Worm (Caenorhabditis elegans) whole organism, late embryonic: ENCODE results near the gene sre-2.

Source experiments
- ahr-1 ChIP-seq: sonication (generic microtip); optimal IDR thresholded peaks from 2 replicates; lab custom pipeline; 2016; ENCODE audit warnings: missing genetic modification characterization, missing compliant biosample characterization
- ceh-31 ChIP-seq: sonication (generic microtip); optimal IDR thresholded peaks from 2 replicates; lab custom pipeline; 2016; ENCODE audit warnings: missing genetic modification characterization, missing compliant biosample characterization
- hlh-30 ChIP-seq: sonication (generic microtip); optimal IDR thresholded peaks from 2 replicates; lab custom pipeline; 2017; ENCODE audit warnings: antibody characterized with exemption, missing genetic modification characterization, missing compliant biosample characterization; ENCODE audit not compliant: insufficient read depth
- nhr-232 ChIP-seq: sonication (generic microtip); optimal IDR thresholded peaks from 2 replicates; lab custom pipeline; 2016; ENCODE audit warnings: missing genetic modification characterization, missing compliant biosample characterization
- pat-9 ChIP-seq: fragments of 200-800 bp; sonication (Bioruptor generic); optimal IDR thresholded peaks from 2 replicates; lab custom pipeline; 2018; ENCODE audit warnings: mild to moderate bottlenecking, missing genetic modification characterization, moderate library complexity, missing compliant biosample characterization
- pha-2 ChIP-seq: sonication (generic microtip); optimal IDR thresholded peaks from 2 replicates; lab custom pipeline; 2017; ENCODE audit warnings: mild to moderate bottlenecking, missing genetic modification characterization, missing compliant biosample characterization
- ttx-3 ChIP-seq: sonication (generic microtip); optimal IDR thresholded peaks from 2 replicates; lab custom pipeline; 2016; ENCODE audit warnings: missing genetic modification reagents, missing genetic modification characterization, missing compliant biosample characterization
- unc-55 ChIP-seq: sonication (generic microtip); optimal IDR thresholded peaks from 2 replicates; lab custom pipeline; 2017; ENCODE audit warnings: missing biosample characterization, missing genetic modification reagents, missing genetic modification characterization
- zip-5 ChIP-seq: sonication (generic microtip); optimal IDR thresholded peaks from 2 replicates; lab custom pipeline; 2016; ENCODE audit warnings: missing genetic modification characterization, missing compliant biosample characterization

DNA sequence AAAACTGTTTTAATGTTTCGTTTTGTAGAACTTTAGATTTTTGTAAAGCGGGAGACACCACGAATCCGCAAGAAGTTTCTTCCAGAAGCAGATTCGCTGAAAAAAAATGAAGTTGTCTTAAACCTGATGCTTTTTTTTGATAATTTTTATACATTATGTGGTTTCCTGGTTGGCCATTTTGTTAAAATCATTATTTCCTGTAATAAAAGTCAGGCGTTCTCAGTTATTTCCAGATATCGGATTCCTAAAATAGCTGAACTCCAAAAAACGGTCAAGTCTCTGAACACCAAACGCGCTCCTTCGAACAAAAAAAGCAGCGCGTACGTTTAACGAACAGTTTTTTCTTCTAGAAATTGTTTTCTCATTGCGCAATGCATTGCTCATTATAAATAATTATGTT lies 35.4 kb upstream of the sre-2 start:
- TF ChIP-seq unc-55 (GFP tag; lab: Kevin White, UChicago) (no peak), ttx-3 (tag; lab: Kevin White, UChicago) (no peak), pat-9 (no peak), ceh-31 (tag; lab: Kevin White, UChicago) (peak; percentile 93), hlh-30 (no peak), zip-5 (tag; lab: Kevin White, UChicago) (peak; percentile 92), nhr-232 (tag; lab: Kevin White, UChicago) (no peak), ahr-1 (peak; percentile 64), pha-2 (tag; lab: Kevin White, UChicago) (no peak)
